Worm (Caenorhabditis elegans): ENCODE results near the gene otpl-6.
A peak's percentile ranks its signal among the peaks of the same experiment; 100 is the strongest.

otpl-6 gene

ce11 chrV:8499407-8499806, 26.5 kb upstream of the otpl-6 start:
- TF ChIP-seq elt-4 (tag; optimal IDR thresholded peaks at IDR 0.05) (no peak), ceh-24 (tag; optimal IDR thresholded peaks at IDR 0.05) (no peak), ztf-16 (tag; optimal IDR thresholded peaks at IDR 0.05) (no peak), ceh-34 (tag; optimal IDR thresholded peaks at IDR 0.05) (no peak), odd-2 (tag; optimal IDR thresholded peaks at IDR 0.05) (no peak), pros-1 (tag; optimal IDR thresholded peaks at IDR 0.05) (no peak), K09A11.1 (tag; optimal IDR thresholded peaks at IDR 0.05; ENCODE audit: insufficient read depth) (no peak), hlh-13 (GFP tag; optimal IDR thresholded peaks at IDR 0.05) (no peak), npax-4 (tag; optimal IDR thresholded peaks at IDR 0.05) (no peak), sdc-2 (tag; optimal IDR thresholded peaks at IDR 0.05) (no peak), sox-4 (tag; optimal IDR thresholded peaks at IDR 0.05) (no peak), fax-1 (tag; optimal IDR thresholded peaks at IDR 0.05) (no peak), ama-1 (optimal IDR thresholded peaks at IDR 0.05) (no peak), hlh-6 (tag; optimal IDR thresholded peaks at IDR 0.05) (no peak), pag-3 (tag; optimal IDR thresholded peaks at IDR 0.05; ENCODE audit: borderline replicate concordance) (no peak), ets-4 (tag; optimal IDR thresholded peaks at IDR 0.05) (no peak), madf-2 (tag; optimal IDR thresholded peaks at IDR 0.05) (no peak), fkh-6 (tag; optimal IDR thresholded peaks at IDR 0.05) (no peak), ceh-48 (tag; optimal IDR thresholded peaks at IDR 0.05) (no peak)

- TF ChIP-seq hlh-30 (tag; optimal IDR thresholded peaks at IDR 0.05; ENCODE audit: insufficient read depth) (peak; percentile 77), ceh-30 (tag; optimal IDR thresholded peaks at IDR 0.05) (peak; percentile 98), elt-4 (tag; optimal IDR thresholded peaks at IDR 0.05) (peak; percentile 96), hlh-6 (tag; optimal IDR thresholded peaks at IDR 0.05) (peak; percentile 99), pax-1 (tag; optimal IDR thresholded peaks at IDR 0.05) (peak; percentile 18), madf-2 (tag; optimal IDR thresholded peaks at IDR 0.05) (peak; percentile 99), nfya-1 (tag; optimal IDR thresholded peaks at IDR 0.05) (peak; percentile 89), pros-1 (tag; optimal IDR thresholded peaks at IDR 0.05) (peak; percentile 71), F13H6.1 (tag; optimal IDR thresholded peaks at IDR 0.05) (peak; percentile 99), hlh-15 (tag; optimal IDR thresholded peaks at IDR 0.05) (peak; percentile 99), tbx-2 (tag; optimal IDR thresholded peaks at IDR 0.05) (peak; percentile 98), gmeb-2 (tag; optimal IDR thresholded peaks at IDR 0.05) (peak; percentile 100), K02D7.2 (tag; optimal IDR thresholded peaks at IDR 0.05) (peak; percentile 99), zip-5 (tag; optimal IDR thresholded peaks at IDR 0.05) (peak; percentile 92), ceh-9 (tag; optimal IDR thresholded peaks at IDR 0.05) (peak; percentile 99), ceh-34 (tag; optimal IDR thresholded peaks at IDR 0.05) (peak; percentile 98), odd-2 (tag; optimal IDR thresholded peaks at IDR 0.05) (peak; percentile 83), pha-2 (tag; optimal IDR thresholded peaks at IDR 0.05) (peak; percentile 96), ceh-24 (tag; optimal IDR thresholded peaks at IDR 0.05) (peak; percentile 100), rnt-1 (tag; optimal IDR thresholded peaks at IDR 0.05) (peak; percentile 97), ttx-3 (tag; optimal IDR thresholded peaks at IDR 0.05) (peak; percentile 98), ceh-45 (GFP tag; IDR thresholded peaks at IDR 0.05) (peak; percentile 99), K09A11.1 (tag; optimal IDR thresholded peaks at IDR 0.05; ENCODE audit: insufficient read depth) (peak; percentile 95), elt-2 (tag; optimal IDR thresholded peaks at IDR 0.05) (peak; percentile 99), ceh-19 (GFP tag; optimal IDR thresholded peaks at IDR 0.05) (peak; percentile 99), sox-4 (tag; optimal IDR thresholded peaks at IDR 0.05) (peak; percentile 100), pag-3 (tag; optimal IDR thresholded peaks at IDR 0.05; ENCODE audit: borderline replicate concordance) (peak; percentile 98), ztf-16 (tag; optimal IDR thresholded peaks at IDR 0.05) (peak; percentile 99), hlh-13 (GFP tag; optimal IDR thresholded peaks at IDR 0.05) (peak; percentile 99), lim-6 (tag; optimal IDR thresholded peaks at IDR 0.05) (peak; percentile 98), nhr-11 (tag; optimal IDR thresholded peaks at IDR 0.05) (peak; percentile 28), unc-42 (tag; optimal IDR thresholded peaks at IDR 0.05) (peak; percentile 89), T23F11.4 (GFP tag; optimal IDR thresholded peaks at IDR 0.05) (peak; percentile 99), nhr-232 (tag; optimal IDR thresholded peaks at IDR 0.05) (peak; percentile 97), npax-4 (tag; optimal IDR thresholded peaks at IDR 0.05) (peak; percentile 98), ceh-14 (tag; optimal IDR thresholded peaks at IDR 0.05) (peak; percentile 99), ref-2 (tag; optimal IDR thresholded peaks at IDR 0.05) (peak; percentile 98), hlh-8 (tag; optimal IDR thresholded peaks at IDR 0.05) (peak; percentile 97), pqm-1 (tag; optimal IDR thresholded peaks at IDR 0.05) (peak; percentile 100), pha-4 (tag; optimal IDR thresholded peaks at IDR 0.05) (no peak), dve-1 (tag; optimal IDR thresholded peaks at IDR 0.05) (peak; percentile 98), tbx-7 (tag; optimal IDR thresholded peaks at IDR 0.05) (peak; percentile 73), pat-9 (tag; optimal IDR thresholded peaks at IDR 0.05) (peak; percentile 99), eyg-1 (tag; optimal IDR thresholded peaks at IDR 0.05) (peak; percentile 98)
Measured at ce11 chrV:8500348-8500747, 25.5 kb upstream of the otpl-6 start.

Measured in whole organism, late embryonic.